Worm (Caenorhabditis elegans): ENCODE measurements around the gene C49G7.7.

- no peak for TF ChIP-seq lin-11 (tag; optimal IDR thresholded peaks at IDR 0.05)
- TF ChIP-seq alr-1 (tag; optimal IDR thresholded peaks at IDR 0.05) = no peak
- no peak for TF ChIP-seq fos-1 (tag; optimal IDR thresholded peaks at IDR 0.05)
- TF ChIP-seq R02D3.7 (tag; optimal IDR thresholded peaks at IDR 0.05) = no peak
- TF ChIP-seq snpc-4 (tag; optimal IDR thresholded peaks at IDR 0.05) = no peak
- TF ChIP-seq nhr-21 (tag; optimal IDR thresholded peaks at IDR 0.05) = no peak
- TF ChIP-seq skn-1 (tag; optimal IDR thresholded peaks at IDR 0.05) = no peak
- no peak for TF ChIP-seq ztf-11 (tag; optimal IDR thresholded peaks at IDR 0.05)
- no peak for TF ChIP-seq lsy-2 (tag; optimal IDR thresholded peaks at IDR 0.05)
- no peak for TF ChIP-seq egl-27 (tag; optimal IDR thresholded peaks at IDR 0.05)
- no peak for TF ChIP-seq nhr-237 (tag; optimal IDR thresholded peaks at IDR 0.05)
- no peak for TF ChIP-seq nhr-11 (tag; optimal IDR thresholded peaks at IDR 0.05)
- no peak for TF ChIP-seq unc-39 (tag; optimal IDR thresholded peaks at IDR 0.05)
- no peak for TF ChIP-seq elt-3 (tag; optimal IDR thresholded peaks at IDR 0.05)
These were observed 46.7 kb upstream of the C49G7.7 start, which contains the start of gene nlp-28 for ce11 chrV:3987616-3988015.

Data from whole organism, L2 larva.